Fruit fly (Drosophila melanogaster) whole organism, embryonic: ENCODE measurements around the gene Obp99b.

Experiments
- Asciz ChIP-seq: fragments of 200-800 bp; sonication (Bioruptor generic); optimal IDR thresholded peaks from 2 replicates; lab custom pipeline; 2017; ENCODE audit warnings: missing biosample characterization, mild to moderate bottlenecking, missing genetic modification characterization, missing genetic modification reagents
- Atf-2 ChIP-seq: fragments of 200-800 bp; sonication (Bioruptor generic); optimal IDR thresholded peaks from 2 replicates; lab custom pipeline; 2016; ENCODE audit warnings: missing biosample characterization, missing genetic modification characterization
- Atf6 ChIP-seq: fragments of 200-800 bp; sonication (Bioruptor generic); IDR thresholded peaks from 2 replicates; pipeline ENCODE4 v1.3.6; 2022; ENCODE audit warnings: missing biosample characterization, missing genetic modification characterization
- B-H2 ChIP-seq: fragments of 200-800 bp; sonication (Bioruptor generic); optimal IDR thresholded peaks from 2 replicates; lab custom pipeline; 2018; ENCODE audit warnings: missing biosample characterization, mild to moderate bottlenecking, missing genetic modification characterization
- CG12744 ChIP-seq: fragments of 200-800 bp; sonication (Bioruptor generic); optimal IDR thresholded peaks from 2 replicates; lab custom pipeline; 2016; ENCODE audit warnings: missing biosample characterization, missing genetic modification characterization
- CG14441 ChIP-seq: fragments of 200-800 bp; sonication (Bioruptor generic); IDR thresholded peaks from 2 replicates; pipeline ENCODE4 v1.3.6; 2022; ENCODE audit warnings: missing biosample characterization, missing genetic modification characterization
- CG1602 ChIP-seq: fragments of 200-800 bp; sonication (Bioruptor generic); optimal IDR thresholded peaks from 3 replicates; lab custom pipeline; 2016; ENCODE audit warnings: missing biosample characterization, missing genetic modification characterization
- CG16779 ChIP-seq: fragments of 200-800 bp; sonication (Bioruptor generic); IDR thresholded peaks from 2 replicates; pipeline ENCODE4 v1.3.6; 2022; ENCODE audit warnings: missing biosample characterization, missing genetic modification characterization
- CG1792 ChIP-seq: fragments of 200-800 bp; sonication (Bioruptor generic); optimal IDR thresholded peaks from 2 replicates; lab custom pipeline; 2016; ENCODE audit warnings: missing biosample characterization, missing genetic modification characterization
- CG18599 ChIP-seq: fragments of 200-800 bp; sonication (Bioruptor generic); optimal IDR thresholded peaks from 3 replicates; lab custom pipeline; 2017; ENCODE audit warnings: missing biosample characterization, missing genetic modification characterization, mild to moderate bottlenecking, moderate library complexity, missing genetic modification reagents
- CG18619 ChIP-seq: fragments of 200-800 bp; sonication (Bioruptor generic); optimal IDR thresholded peaks from 3 replicates; lab custom pipeline; 2017; ENCODE audit warnings: missing biosample characterization, mild to moderate bottlenecking, missing genetic modification characterization
- CG3407 ChIP-seq: fragments of 200-800 bp; sonication (Bioruptor generic); optimal IDR thresholded peaks from 2 replicates; lab custom pipeline; 2018; ENCODE audit warnings: missing biosample characterization, mild to moderate bottlenecking, missing genetic modification characterization
- CG3726 ChIP-seq: fragments of 200-800 bp; sonication (Bioruptor generic); IDR thresholded peaks from 3 replicates; pipeline ENCODE4, ENCODE4 v1.3.6; 2022; ENCODE audit warnings: missing biosample characterization, missing genetic modification characterization
- CG7786 ChIP-seq: fragments of 200-800 bp; sonication (Bioruptor generic); optimal IDR thresholded peaks from 2 replicates; lab custom pipeline; 2016; ENCODE audit warnings: missing biosample characterization, missing genetic modification characterization
- CG9727 ChIP-seq: fragments of 200-800 bp; sonication (Bioruptor generic); optimal IDR thresholded peaks from 3 replicates; lab custom pipeline; 2017; ENCODE audit warnings: missing biosample characterization, mild to moderate bottlenecking, missing genetic modification characterization
- CG9817 ChIP-seq: fragments of 200-800 bp; sonication (Bioruptor generic); optimal IDR thresholded peaks from 2 replicates; lab custom pipeline; 2018; ENCODE audit warnings: missing biosample characterization, mild to moderate bottlenecking, missing genetic modification characterization, moderate library complexity
- CHES-1-like ChIP-seq: fragments of 200-800 bp; sonication (Bioruptor generic); optimal IDR thresholded peaks from 2 replicates; lab custom pipeline; 2016; ENCODE audit warnings: missing biosample characterization, missing genetic modification characterization
- CTCF ChIP-seq: fragments of 200-800 bp; sonication (Bioruptor generic); optimal IDR thresholded peaks from 2 replicates; lab custom pipeline; 2017; ENCODE audit warnings: missing biosample characterization, mild to moderate bottlenecking, missing genetic modification characterization, moderate library complexity
- Camta ChIP-seq: fragments of 200-800 bp; sonication (Bioruptor generic); optimal IDR thresholded peaks from 2 replicates; lab custom pipeline; 2016; ENCODE audit warnings: missing biosample characterization, missing genetic modification characterization
- D ChIP-seq, 2 experiments: fragments of 200-800 bp in 1 of 2; fragments of >200 bp in 1 of 2; sonication (Bioruptor generic) in 1 of 2; optimal IDR thresholded peaks; 2 replicates in 1 of 2; 3 replicates in 1 of 2; lab custom pipeline; 2017; ENCODE audit warnings: mild to moderate bottlenecking in 1 of 2, missing biosample characterization in 1 of 2, missing genetic modification characterization in 1 of 2, missing genetic modification reagents in 1 of 2
- Ets65A ChIP-seq: fragments of 200-800 bp; sonication (Bioruptor generic); peaks from one replicate; lab custom pipeline; 2016; ENCODE audit warnings: missing biosample characterization, missing genetic modification characterization
- Gsc ChIP-seq: fragments of 200-800 bp; sonication (Bioruptor generic); IDR thresholded peaks from 2 replicates; pipeline ENCODE4 v1.3.6; 2022; ENCODE audit warnings: missing biosample characterization, missing genetic modification characterization
- Gug ChIP-seq: fragments of 200-800 bp; sonication (Bioruptor generic); IDR thresholded peaks from 4 replicates; pipeline ENCODE4 v1.3.6; 2022; ENCODE audit warnings: missing biosample characterization, missing genetic modification characterization
- H15 ChIP-seq: fragments of 200-800 bp; sonication (Bioruptor generic); IDR thresholded peaks from 3 replicates; pipeline ENCODE4 v1.3.6; 2022; ENCODE audit warnings: missing biosample characterization, missing genetic modification characterization
- Hand ChIP-seq: fragments of 200-800 bp; sonication (Bioruptor generic); optimal IDR thresholded peaks from 2 replicates; lab custom pipeline; 2017; ENCODE audit warnings: mild to moderate bottlenecking, missing biosample characterization, missing genetic modification reagents, missing genetic modification characterization
- HmgD ChIP-seq: fragments of 200-800 bp; sonication (Bioruptor generic); optimal IDR thresholded peaks from 3 replicates; lab custom pipeline; 2016; ENCODE audit warnings: missing biosample characterization, missing genetic modification characterization
- Hr3 ChIP-seq: fragments of 200-800 bp; sonication (Bioruptor generic); optimal IDR thresholded peaks from 3 replicates; lab custom pipeline; 2016; ENCODE audit warnings: missing biosample characterization, missing genetic modification characterization
- Lpt ChIP-seq: fragments of >200 bp; optimal IDR thresholded peaks from 2 replicates; lab custom pipeline; 2018; ENCODE audit warnings: missing biosample characterization, missing genetic modification characterization
- MESR4 ChIP-seq: fragments of 200-800 bp; sonication (Bioruptor generic); optimal IDR thresholded peaks from 2 replicates; lab custom pipeline; 2018; ENCODE audit warnings: missing biosample characterization, mild to moderate bottlenecking, missing genetic modification characterization, moderate library complexity
- Max ChIP-seq: fragments of 200-800 bp; sonication (Bioruptor generic); optimal IDR thresholded peaks from 2 replicates; lab custom pipeline; 2016; ENCODE audit warnings: missing biosample characterization, mild to moderate bottlenecking, missing genetic modification characterization
- Myb ChIP-seq: fragments of 200-800 bp; sonication (Bioruptor generic); optimal IDR thresholded peaks from 2 replicates; lab custom pipeline; 2016; ENCODE audit warnings: missing biosample characterization, missing genetic modification characterization
- Neu2 ChIP-seq: fragments of 200-800 bp; sonication (Bioruptor generic); optimal IDR thresholded peaks from 3 replicates; lab custom pipeline; 2016; ENCODE audit warnings: missing biosample characterization, missing genetic modification characterization, borderline replicate concordance
- Nf-YA ChIP-seq: fragments of 200-800 bp; sonication (Bioruptor generic); IDR thresholded peaks from 2 replicates; pipeline ENCODE4 v1.3.6; 2022; ENCODE audit warnings: missing biosample characterization, missing genetic modification characterization
- Nf-YC ChIP-seq: fragments of 200-800 bp; optimal IDR thresholded peaks from 3 replicates; lab custom pipeline; 2019; ENCODE audit warnings: missing biosample characterization, mild to moderate bottlenecking, missing genetic modification characterization, moderate library complexity
- PHDP ChIP-seq: fragments of 200-800 bp; sonication (Bioruptor generic); optimal IDR thresholded peaks from 3 replicates; lab custom pipeline; 2018; ENCODE audit warnings: missing biosample characterization, mild to moderate bottlenecking, missing genetic modification characterization, moderate library complexity
- Ravus ChIP-seq: fragments of 200-800 bp; sonication (Bioruptor generic); IDR thresholded peaks from 2 replicates; pipeline ENCODE4 v1.3.6; 2022; ENCODE audit warnings: missing biosample characterization, missing genetic modification characterization
- Side ChIP-seq: fragments of 200-800 bp; sonication (Bioruptor generic); optimal IDR thresholded peaks from 2 replicates; lab custom pipeline; 2016; ENCODE audit warnings: missing biosample characterization, missing genetic modification characterization
- Sry-β ChIP-seq: fragments of 200-800 bp; sonication (Bioruptor generic); optimal IDR thresholded peaks from 2 replicates; lab custom pipeline; 2018; ENCODE audit warnings: missing biosample characterization, mild to moderate bottlenecking, missing genetic modification characterization, moderate library complexity
- ac ChIP-seq: fragments of 200-800 bp; sonication (Bioruptor generic); optimal IDR thresholded peaks from 3 replicates; lab custom pipeline; 2017; ENCODE audit warnings: missing biosample characterization, mild to moderate bottlenecking, missing genetic modification characterization
- bigmax ChIP-seq: fragments of 200-800 bp; sonication (Bioruptor generic); optimal IDR thresholded peaks from 2 replicates; lab custom pipeline; 2018; ENCODE audit warnings: missing biosample characterization, mild to moderate bottlenecking, missing genetic modification characterization
- cas ChIP-seq: fragments of 200-800 bp; sonication (Bioruptor generic); IDR thresholded peaks from 2 replicates; pipeline ENCODE4 v1.3.6; 2022; ENCODE audit warnings: missing biosample characterization, missing genetic modification characterization
- chm ChIP-seq: fragments of 200-800 bp; sonication (Bioruptor generic); IDR thresholded peaks from 2 replicates; pipeline ENCODE4 v1.3.6; 2022; ENCODE audit warnings: missing biosample characterization, missing genetic modification characterization
- cwo ChIP-seq: fragments of 200-800 bp; sonication (Bioruptor generic); optimal IDR thresholded peaks from 3 replicates; lab custom pipeline; 2017; ENCODE audit warnings: missing biosample characterization, missing genetic modification characterization, mild to moderate bottlenecking, moderate library complexity, missing genetic modification reagents
- dpn ChIP-seq, 2 experiments: fragments of 200-800 bp; sonication (Bioruptor generic); optimal IDR thresholded peaks; 3 replicates each; lab custom pipeline; 2016; ENCODE audit warnings: missing biosample characterization in 2 of 2, missing genetic modification characterization in 2 of 2
- ems ChIP-seq: fragments of 200-800 bp; sonication (Bioruptor generic); optimal IDR thresholded peaks from 3 replicates; lab custom pipeline; 2016; ENCODE audit warnings: missing biosample characterization, missing genetic modification characterization
- en ChIP-seq: fragments of 200-800 bp; sonication (Bioruptor generic); optimal IDR thresholded peaks from 2 replicates; lab custom pipeline; 2016; ENCODE audit warnings: missing biosample characterization, missing genetic modification characterization
- fd96Cb ChIP-seq: fragments of 200-800 bp; sonication (Bioruptor generic); optimal IDR thresholded peaks from 2 replicates; lab custom pipeline; 2018; ENCODE audit warnings: missing biosample characterization, mild to moderate bottlenecking, missing genetic modification characterization, moderate library complexity
- gro ChIP-seq: fragments of 200-800 bp; sonication (Bioruptor generic); optimal IDR thresholded peaks from 2 replicates; lab custom pipeline; 2016; ENCODE audit warnings: missing biosample characterization, missing genetic modification characterization
- gt ChIP-seq: fragments of 200-800 bp; sonication (Bioruptor generic); IDR thresholded peaks from 2 replicates; pipeline ENCODE4 v1.3.6; 2022; ENCODE audit warnings: missing biosample characterization, missing genetic modification characterization
- ham ChIP-seq: fragments of 200-800 bp; sonication (Bioruptor generic); IDR thresholded peaks from 2 replicates; pipeline ENCODE4 v1.3.6; 2022; ENCODE audit warnings: missing biosample characterization, missing genetic modification characterization
- nau ChIP-seq: fragments of 200-800 bp; sonication (Bioruptor generic); optimal IDR thresholded peaks from 3 replicates; lab custom pipeline; 2017; ENCODE audit warnings: missing biosample characterization, mild to moderate bottlenecking, missing genetic modification characterization, missing genetic modification reagents
- odd ChIP-seq: fragments of 200-800 bp; sonication (Bioruptor generic); optimal IDR thresholded peaks from 2 replicates; lab custom pipeline; 2017; ENCODE audit warnings: missing biosample characterization, mild to moderate bottlenecking, missing genetic modification characterization
- seq ChIP-seq: fragments of 200-800 bp; sonication (Bioruptor generic); IDR thresholded peaks from 2 replicates; pipeline ENCODE4 v1.3.6; 2022; ENCODE audit warnings: missing biosample characterization, missing genetic modification characterization

Gene Obp99b

dm6 chr3R:29690539-29690852, 26.2 kb downstream of the Obp99b start (continued):
- no peak for TF ChIP-seq D (optimal IDR thresholded peaks at IDR 0.05; lab: Kevin White, UChicago)
- TF ChIP-seq D (GFP tag; optimal IDR thresholded peaks at IDR 0.05; lab: Kevin White, UChicago): peak; percentile 37
- TF ChIP-seq gro (GFP tag; lab: Kevin White, UChicago): no peak
- no peak for TF ChIP-seq odd (GFP tag; lab: Kevin White, UChicago)
- TF ChIP-seq Asciz (GFP tag; lab: Kevin White, UChicago): peak; percentile 39
- peak; percentile 64 for TF ChIP-seq PHDP
- TF ChIP-seq B-H2 (GFP tag; lab: Kevin White, UChicago): no peak
- no peak for TF ChIP-seq CG16779 (GFP tag; lab: Robert Waterston, UW)
- TF ChIP-seq CG9727 (GFP tag; lab: Kevin White, UChicago): peak; percentile 33
- no peak for TF ChIP-seq Gsc
- TF ChIP-seq MESR4 (GFP tag; lab: Kevin White, UChicago): no peak
- no peak for TF ChIP-seq Neu2 (GFP tag; lab: Kevin White, UChicago)
- TF ChIP-seq en: peak; percentile 16
- no peak for TF ChIP-seq cas (GFP tag; lab: Robert Waterston, UW)
- no peak for TF ChIP-seq Ets65A
- TF ChIP-seq Camta (GFP tag; lab: Kevin White, UChicago): no peak
- TF ChIP-seq Lpt (GFP tag; lab: Kevin White, UChicago): no peak
- no peak for TF ChIP-seq Ravus (GFP tag; lab: Robert Waterston, UW)
- no peak for TF ChIP-seq CG1792 (GFP tag; lab: Kevin White, UChicago)
- no peak for TF ChIP-seq gt (GFP tag; lab: Robert Waterston, UW)
- TF ChIP-seq chm (GFP tag; lab: Robert Waterston, UW): no peak
- TF ChIP-seq CG7786 (GFP tag; lab: Kevin White, UChicago): peak; percentile 20
- no peak for TF ChIP-seq CG12744 (GFP tag; lab: Kevin White, UChicago)
- TF ChIP-seq Max: no peak
- TF ChIP-seq Myb (GFP tag; lab: Kevin White, UChicago): no peak
- TF ChIP-seq H15: no peak
- TF ChIP-seq cwo: no peak
- TF ChIP-seq Gug (GFP tag; lab: Robert Waterston, UW): no peak
- TF ChIP-seq nau (GFP tag; lab: Kevin White, UChicago): no peak
- no peak for TF ChIP-seq seq (GFP tag; lab: Robert Waterston, UW)
- peak in 1 of 2 experiments; percentile 21 for TF ChIP-seq dpn (GFP tag; optimal IDR thresholded peaks at IDR 0.05; lab: Kevin White, UChicago)
- TF ChIP-seq CHES-1-like: no peak
- TF ChIP-seq Hr3 (GFP tag; lab: Kevin White, UChicago): peak; percentile 34
- TF ChIP-seq Hand (GFP tag; lab: Kevin White, UChicago): no peak
- peak; percentile 22 for TF ChIP-seq CG9817
- TF ChIP-seq ac (GFP tag; lab: Kevin White, UChicago): no peak
- no peak for TF ChIP-seq HmgD
- TF ChIP-seq CG18599 (GFP tag; lab: Kevin White, UChicago): peak; percentile 22
- TF ChIP-seq Nf-YA (GFP tag; lab: Robert Waterston, UW): no peak
- peak; percentile 12 for TF ChIP-seq Atf-2 (GFP tag; lab: Kevin White, UChicago)
- TF ChIP-seq Sry-β (GFP tag; lab: Kevin White, UChicago): no peak
- TF ChIP-seq bigmax (GFP tag; lab: Kevin White, UChicago): no peak
- TF ChIP-seq CG3407: no peak
- TF ChIP-seq ems (GFP tag; lab: Kevin White, UChicago): no peak
- TF ChIP-seq Side (GFP tag; lab: Kevin White, UChicago): no peak
- peak; percentile 59 for TF ChIP-seq fd96Cb (tag; lab: Kevin White, UChicago)
- peak; percentile 26 for TF ChIP-seq CG1602 (GFP tag; lab: Kevin White, UChicago)
- TF ChIP-seq CG14441 (GFP tag; lab: Robert Waterston, UW): no peak
- no peak for TF ChIP-seq ham
- no peak for TF ChIP-seq Nf-YC (tag; lab: Kevin White, UChicago)
- no peak for TF ChIP-seq CG3726
- no peak for TF ChIP-seq CTCF (GFP tag; lab: Kevin White, UChicago)
- TF ChIP-seq Atf6 (GFP tag; lab: Robert Waterston, UW): no peak
- TF ChIP-seq CG18619 (GFP tag; lab: Kevin White, UChicago): no peak
